Fruit fly (Drosophila melanogaster) whole organism, embryonic: ENCODE data around the gene CG42375.

Source experiments
- Awh ChIP-seq: fragments of 200-800 bp; sonication (Bioruptor generic); IDR thresholded peaks from 2 replicates; pipeline ENCODE4, ENCODE4 v1.3.6; 2022; ENCODE audit warnings: missing biosample characterization, missing genetic modification characterization
- BtbVII ChIP-seq: fragments of 200-800 bp; sonication (Bioruptor generic); optimal IDR thresholded peaks from 3 replicates; lab custom pipeline; 2017; ENCODE audit warnings: missing biosample characterization, mild to moderate bottlenecking, missing genetic modification characterization
- CG10274 ChIP-seq: fragments of 200-800 bp; sonication (Bioruptor generic); optimal IDR thresholded peaks from 3 replicates; lab custom pipeline; 2017; ENCODE audit warnings: missing biosample characterization, mild to moderate bottlenecking, missing genetic modification characterization
- CG10959 ChIP-seq: fragments of 200-800 bp; sonication (Bioruptor generic); IDR thresholded peaks from 2 replicates; pipeline ENCODE4 v1.3.6; 2022; ENCODE audit warnings: missing biosample characterization, missing genetic modification characterization
- CG11504 ChIP-seq: fragments of 200-800 bp; sonication (Bioruptor generic); optimal IDR thresholded peaks from 3 replicates; lab custom pipeline; 2019; ENCODE audit warnings: missing biosample characterization, mild to moderate bottlenecking, missing genetic modification characterization, moderate library complexity
- CG12155 ChIP-seq: fragments of 200-800 bp; sonication (Bioruptor generic); optimal IDR thresholded peaks from 3 replicates; lab custom pipeline; 2016; ENCODE audit warnings: missing biosample characterization, missing genetic modification characterization
- CG1233 ChIP-seq: fragments of 200-800 bp; sonication (Bioruptor generic); optimal IDR thresholded peaks from 4 replicates; lab custom pipeline; 2018; ENCODE audit warnings: missing biosample characterization, mild to moderate bottlenecking, missing genetic modification characterization
- CG1529 ChIP-seq: fragments of 200-800 bp; sonication (Bioruptor generic); optimal IDR thresholded peaks from 3 replicates; lab custom pipeline; 2018; ENCODE audit warnings: missing biosample characterization, missing genetic modification characterization
- CG16813 ChIP-seq: fragments of 200-800 bp; sonication (Bioruptor generic); IDR thresholded peaks from 3 replicates; pipeline ENCODE4 v1.3.6; 2022; ENCODE audit warnings: missing biosample characterization, missing genetic modification characterization; ENCODE audit not compliant: partially characterized antibody
- CG16863 ChIP-seq: fragments of 200-800 bp; sonication (Bioruptor generic); optimal IDR thresholded peaks from 3 replicates; lab custom pipeline; 2016; ENCODE audit warnings: missing biosample characterization, missing genetic modification characterization
- CG17612 ChIP-seq: fragments of 200-800 bp; sonication (Bioruptor generic); IDR thresholded peaks from 2 replicates; pipeline ENCODE4 v1.3.6; 2022; ENCODE audit warnings: missing biosample characterization, missing genetic modification characterization
- CG2116 ChIP-seq: fragments of 200-800 bp; sonication (Bioruptor generic); optimal IDR thresholded peaks from 3 replicates; lab custom pipeline; 2018; ENCODE audit warnings: missing biosample characterization, mild to moderate bottlenecking, missing genetic modification characterization
- CG2199 ChIP-seq: fragments of 200-800 bp; sonication (Bioruptor generic); IDR thresholded peaks from 3 replicates; pipeline ENCODE4 v1.3.6; 2022; ENCODE audit warnings: missing biosample characterization, missing genetic modification characterization
- CG2712 ChIP-seq: fragments of 200-800 bp; optimal IDR thresholded peaks from 3 replicates; lab custom pipeline; 2019; ENCODE audit warnings: missing biosample characterization, mild to moderate bottlenecking, missing genetic modification characterization, moderate library complexity
- CG31388 ChIP-seq: fragments of 200-800 bp; sonication (Bioruptor generic); optimal IDR thresholded peaks from 2 replicates; lab custom pipeline; 2016; ENCODE audit warnings: missing biosample characterization, missing genetic modification characterization
- CG3407 ChIP-seq: fragments of 200-800 bp; sonication (Bioruptor generic); optimal IDR thresholded peaks from 2 replicates; lab custom pipeline; 2018; ENCODE audit warnings: missing biosample characterization, mild to moderate bottlenecking, missing genetic modification characterization
- CG34376 ChIP-seq: fragments of 200-800 bp; sonication (Bioruptor generic); optimal IDR thresholded peaks from 2 replicates; lab custom pipeline; 2018; ENCODE audit warnings: missing biosample characterization, mild to moderate bottlenecking, missing genetic modification characterization
- CG3838 ChIP-seq: fragments of 200-800 bp; sonication (Bioruptor generic); optimal IDR thresholded peaks from 3 replicates; lab custom pipeline; 2016; ENCODE audit warnings: missing biosample characterization, missing genetic modification characterization
- CG7987 ChIP-seq: fragments of 200-800 bp; sonication (Bioruptor generic); optimal IDR thresholded peaks from 2 replicates; lab custom pipeline; 2018; ENCODE audit warnings: missing biosample characterization, mild to moderate bottlenecking, missing genetic modification characterization, moderate library complexity
- CG9215 ChIP-seq: fragments of 200-800 bp; sonication (Bioruptor generic); IDR thresholded peaks from 2 replicates; pipeline ENCODE4 v1.3.6; 2022; ENCODE audit warnings: missing biosample characterization, missing genetic modification characterization
- Doc3 ChIP-seq: fragments of 200-800 bp; sonication (Bioruptor generic); IDR thresholded peaks from 3 replicates; pipeline ENCODE4 v1.3.6; 2022; ENCODE audit warnings: missing biosample characterization, missing genetic modification characterization; ENCODE audit not compliant: partially characterized antibody
- Ets65A ChIP-seq: fragments of 200-800 bp; sonication (Bioruptor generic); peaks from one replicate; lab custom pipeline; 2016; ENCODE audit warnings: missing biosample characterization, missing genetic modification characterization
- Gug ChIP-seq: fragments of 200-800 bp; sonication (Bioruptor generic); IDR thresholded peaks from 4 replicates; pipeline ENCODE4 v1.3.6; 2022; ENCODE audit warnings: missing biosample characterization, missing genetic modification characterization
- H15 ChIP-seq: fragments of 200-800 bp; sonication (Bioruptor generic); IDR thresholded peaks from 3 replicates; pipeline ENCODE4 v1.3.6; 2022; ENCODE audit warnings: missing biosample characterization, missing genetic modification characterization
- MESR4 ChIP-seq: fragments of 200-800 bp; sonication (Bioruptor generic); optimal IDR thresholded peaks from 2 replicates; lab custom pipeline; 2018; ENCODE audit warnings: missing biosample characterization, mild to moderate bottlenecking, missing genetic modification characterization, moderate library complexity
- Med ChIP-seq: fragments of 200-800 bp; sonication (Bioruptor generic); peaks from one replicate; lab custom pipeline; 2016; ENCODE audit warnings: missing biosample characterization, missing genetic modification characterization, mild to moderate bottlenecking, inconsistent platforms, moderate library complexity
- Poxn ChIP-seq: fragments of 200-800 bp; sonication (Bioruptor generic); IDR thresholded peaks from 2 replicates; pipeline ENCODE4 v1.3.6; 2022; ENCODE audit warnings: missing biosample characterization, missing genetic modification characterization
- Scr ChIP-seq: fragments of 200-800 bp; sonication (Bioruptor generic); IDR thresholded peaks from 2 replicates; pipeline ENCODE4 v1.3.6; 2022; ENCODE audit warnings: missing biosample characterization, missing genetic modification characterization; ENCODE audit not compliant: partially characterized antibody
- Tbp ChIP-seq: fragments of >200 bp; optimal IDR thresholded peaks from 2 replicates; lab custom pipeline; 2018; ENCODE audit warnings: missing biosample characterization, missing genetic modification characterization
- ap ChIP-seq: fragments of 200-800 bp; sonication (Bioruptor generic); IDR thresholded peaks from 2 replicates; pipeline ENCODE4 v1.3.6; 2022; ENCODE audit warnings: missing biosample characterization, missing genetic modification characterization
- bsh ChIP-seq, 2 experiments: fragments of 200-800 bp; sonication (Bioruptor generic); optimal IDR thresholded peaks; 2 replicates each; lab custom pipeline; 2017 to 2018; ENCODE audit warnings: mild to moderate bottlenecking in 2 of 2, missing biosample characterization in 2 of 2, missing genetic modification characterization in 2 of 2, moderate library complexity in 1 of 2
- corto ChIP-seq: fragments of 200-800 bp; sonication (Bioruptor generic); optimal IDR thresholded peaks from 2 replicates; lab custom pipeline; 2016; ENCODE audit warnings: missing biosample characterization, mild to moderate bottlenecking, missing genetic modification characterization, moderate library complexity
- dmrt99B ChIP-seq: fragments of 200-800 bp; sonication (Bioruptor generic); optimal IDR thresholded peaks from 2 replicates; lab custom pipeline; 2018; ENCODE audit warnings: missing biosample characterization, mild to moderate bottlenecking, missing genetic modification characterization, moderate library complexity
- dysf ChIP-seq: fragments of 200-800 bp; sonication (Bioruptor generic); IDR thresholded peaks from 3 replicates; pipeline ENCODE4 v1.3.6; 2022; ENCODE audit warnings: missing biosample characterization, missing genetic modification characterization
- ewg ChIP-seq: fragments of 200-800 bp; sonication (Bioruptor generic); optimal IDR thresholded peaks from 3 replicates; lab custom pipeline; 2017; ENCODE audit warnings: mild to moderate bottlenecking, missing biosample characterization, missing genetic modification reagents, missing genetic modification characterization
- fd3F ChIP-seq: fragments of 200-800 bp; sonication (Bioruptor generic); optimal IDR thresholded peaks from 2 replicates; lab custom pipeline; 2018; ENCODE audit warnings: missing biosample characterization, mild to moderate bottlenecking, missing genetic modification characterization, moderate library complexity
- gfzf ChIP-seq: fragments of 200-800 bp; sonication (Bioruptor generic); optimal IDR thresholded peaks from 2 replicates; lab custom pipeline; 2016; ENCODE audit warnings: missing biosample characterization, mild to moderate bottlenecking, missing genetic modification characterization, moderate library complexity
- gro ChIP-seq: fragments of 200-800 bp; sonication (Bioruptor generic); optimal IDR thresholded peaks from 2 replicates; lab custom pipeline; 2016; ENCODE audit warnings: missing biosample characterization, missing genetic modification characterization
- jing ChIP-seq: fragments of 200-800 bp; sonication (Bioruptor generic); optimal IDR thresholded peaks from 2 replicates; lab custom pipeline; 2018; ENCODE audit warnings: missing biosample characterization, mild to moderate bottlenecking, missing genetic modification characterization
- lov ChIP-seq, 2 experiments: fragments of 200-800 bp in 1 of 2; fragments of >200 bp in 1 of 2; sonication (Bioruptor generic) in 1 of 2; IDR thresholded peaks in 1 of 2; optimal IDR thresholded peaks in 1 of 2; 2 replicates in 1 of 2; 3 replicates in 1 of 2; pipeline versions ENCODE4 v1.3.6 to Lab custom; 2017 to 2022; ENCODE audit warnings: missing biosample characterization in 1 of 2, missing genetic modification characterization in 1 of 2
- onecut ChIP-seq: fragments of 200-800 bp; sonication (Bioruptor generic); IDR thresholded peaks from 2 replicates; pipeline ENCODE4 v1.3.6; 2022; ENCODE audit warnings: missing biosample characterization, missing genetic modification characterization
- pb ChIP-seq: fragments of 200-800 bp; sonication (Bioruptor generic); optimal IDR thresholded peaks from 3 replicates; lab custom pipeline; 2016; ENCODE audit warnings: missing biosample characterization, missing genetic modification characterization
- peb ChIP-seq: fragments of 200-800 bp; sonication (Bioruptor generic); IDR thresholded peaks from 2 replicates; pipeline ENCODE4 v1.3.6; 2022; ENCODE audit warnings: missing biosample characterization, missing genetic modification characterization
- pros ChIP-seq: fragments of 200-800 bp; sonication (Bioruptor generic); optimal IDR thresholded peaks from 3 replicates; lab custom pipeline; 2019; ENCODE audit warnings: missing biosample characterization, mild to moderate bottlenecking, missing genetic modification characterization, moderate library complexity
- row ChIP-seq: fragments of 200-800 bp; sonication (Bioruptor generic); IDR thresholded peaks from 3 replicates; pipeline ENCODE4 v1.3.6; 2022; ENCODE audit warnings: missing biosample characterization, missing genetic modification characterization
- sim ChIP-seq: fragments of 200-800 bp; sonication (Bioruptor generic); IDR thresholded peaks from 2 replicates; pipeline ENCODE4 v1.3.6; 2022; ENCODE audit warnings: missing biosample characterization, missing genetic modification characterization
- slbo ChIP-seq: fragments of 200-800 bp; sonication (Bioruptor generic); IDR thresholded peaks from 2 replicates; pipeline ENCODE4 v1.3.6; 2022; ENCODE audit warnings: missing biosample characterization, missing genetic modification characterization
- sr ChIP-seq: fragments of 200-800 bp; sonication (Bioruptor generic); IDR thresholded peaks from 3 replicates; pipeline ENCODE4 v1.3.6; 2022; ENCODE audit warnings: missing biosample characterization, missing genetic modification characterization
- unpg ChIP-seq: fragments of 200-800 bp; sonication (Bioruptor generic); optimal IDR thresholded peaks from 3 replicates; lab custom pipeline; 2018; ENCODE audit warnings: missing biosample characterization, mild to moderate bottlenecking, missing genetic modification characterization, moderate library complexity

The CG42375 gene

DNA sequence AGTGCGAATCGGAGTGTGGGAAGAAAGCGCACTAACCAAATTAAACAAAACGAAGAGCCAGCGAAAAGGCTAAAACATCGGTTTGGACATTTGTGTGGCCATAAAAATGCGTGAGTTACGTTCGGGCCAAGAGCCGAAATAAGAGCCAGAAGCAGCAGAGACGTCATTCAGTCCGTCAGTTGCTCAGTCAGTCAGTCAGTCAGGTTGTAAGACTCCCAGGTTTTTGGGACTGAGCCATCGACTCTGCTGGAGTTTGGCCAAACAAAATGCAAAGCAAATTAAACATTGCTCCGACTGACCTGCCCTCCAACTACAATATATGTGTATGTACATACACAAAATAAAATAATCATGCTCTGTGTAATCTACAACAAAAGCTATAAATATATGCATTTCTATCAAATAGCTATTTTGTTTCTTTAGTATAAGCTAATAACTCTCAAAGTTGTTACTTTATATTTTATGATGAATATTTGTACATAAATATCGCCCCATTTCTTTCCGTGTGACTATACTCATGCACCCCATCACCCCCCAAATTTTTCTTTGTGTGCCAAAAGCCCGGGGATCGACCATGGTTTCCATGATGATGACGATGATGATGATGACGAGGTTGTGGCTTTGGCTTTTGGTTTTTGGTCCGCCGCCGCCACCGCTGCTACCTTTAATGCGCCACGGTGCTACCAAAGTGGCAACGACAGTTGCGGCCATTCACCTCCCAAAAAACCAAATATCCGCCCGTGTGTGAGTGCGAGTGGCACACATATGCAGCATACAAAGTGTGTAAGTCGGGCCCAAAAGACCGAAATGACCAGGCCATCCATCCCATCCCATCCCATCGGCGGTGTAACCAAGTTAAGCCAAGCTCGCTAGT is 13.9 kb downstream of the CG42375 start (continued):
- TF ChIP-seq ap (GFP tag; lab: Robert Waterston, UW) (peak; percentile 29; the same call in 1 of the 2 replicates), peb (no peak), gro (GFP tag; lab: Kevin White, UChicago) (no peak), Poxn (GFP tag; lab: Robert Waterston, UW) (no peak), CG2116 (GFP tag; lab: Kevin White, UChicago) (no peak), ewg (GFP tag; lab: Kevin White, UChicago) (peak; percentile 17), onecut (GFP tag; lab: Robert Waterston, UW) (no peak), dmrt99B (tag; lab: Kevin White, UChicago) (peak; percentile 65), BtbVII (GFP tag; lab: Kevin White, UChicago) (no peak), H15 (GFP tag; lab: Robert Waterston, UW) (0 out of 3 replicates have a peak, but pooled peaks have one; percentile 40), CG10959 (GFP tag; lab: Robert Waterston, UW) (no peak), sim (GFP tag; lab: Robert Waterston, UW) (no peak), CG1233 (no peak), Med (peak; percentile 52), CG9215 (no peak), Gug (GFP tag; lab: Robert Waterston, UW) (no peak), Scr (no peak), pb (GFP tag; lab: Kevin White, UChicago) (no peak), CG31388 (GFP tag; lab: Kevin White, UChicago) (no peak), bsh (GFP tag; optimal IDR thresholded peaks at IDR 0.05; lab: Kevin White, UChicago) (peak in 1 of 2 experiments; percentile 86), CG1529 (GFP tag; lab: Kevin White, UChicago) (peak; percentile 13), CG2199 (no peak), row (peak; percentile 37; the same call in 2 of the 3 replicates), gfzf (GFP tag; lab: Kevin White, UChicago) (no peak), Awh (no peak), corto (GFP tag; lab: Kevin White, UChicago) (no peak), sr (GFP tag; lab: Robert Waterston, UW) (no peak), CG3407 (GFP tag; lab: Kevin White, UChicago) (no peak), CG34376 (no peak), jing (no peak), CG3838 (no peak), Ets65A (peak; percentile 70), CG12155 (GFP tag; lab: Kevin White, UChicago) (no peak), unpg (GFP tag; lab: Kevin White, UChicago) (peak; percentile 67), dysf (GFP tag; lab: Robert Waterston, UW) (0 out of 3 replicates have a peak, but pooled peaks have one; percentile 16), CG16863 (GFP tag; lab: Kevin White, UChicago) (peak; percentile 5), fd3F (GFP tag; lab: Kevin White, UChicago) (no peak), pros (GFP tag; lab: Kevin White, UChicago) (no peak), CG11504 (tag; lab: Kevin White, UChicago) (peak; percentile 35), CG17612 (GFP tag; lab: Robert Waterston, UW) (no peak), CG7987 (GFP tag; lab: Kevin White, UChicago) (no peak), lov (optimal IDR thresholded peaks at IDR 0.05; lab: Kevin White, UChicago) (no peak), lov (GFP tag; IDR thresholded peaks at IDR 0.05; lab: Robert Waterston, UW) (no peak), CG2712 (peak; percentile 67), CG10274 (GFP tag; lab: Kevin White, UChicago) (no peak), slbo (GFP tag; lab: Robert Waterston, UW) (no peak), Tbp (GFP tag; lab: Kevin White, UChicago) (no peak), Doc3 (no peak), CG16813 (GFP tag; lab: Robert Waterston, UW) (no peak), MESR4 (GFP tag; lab: Kevin White, UChicago) (no peak)
